In the genomic region with DNA sequence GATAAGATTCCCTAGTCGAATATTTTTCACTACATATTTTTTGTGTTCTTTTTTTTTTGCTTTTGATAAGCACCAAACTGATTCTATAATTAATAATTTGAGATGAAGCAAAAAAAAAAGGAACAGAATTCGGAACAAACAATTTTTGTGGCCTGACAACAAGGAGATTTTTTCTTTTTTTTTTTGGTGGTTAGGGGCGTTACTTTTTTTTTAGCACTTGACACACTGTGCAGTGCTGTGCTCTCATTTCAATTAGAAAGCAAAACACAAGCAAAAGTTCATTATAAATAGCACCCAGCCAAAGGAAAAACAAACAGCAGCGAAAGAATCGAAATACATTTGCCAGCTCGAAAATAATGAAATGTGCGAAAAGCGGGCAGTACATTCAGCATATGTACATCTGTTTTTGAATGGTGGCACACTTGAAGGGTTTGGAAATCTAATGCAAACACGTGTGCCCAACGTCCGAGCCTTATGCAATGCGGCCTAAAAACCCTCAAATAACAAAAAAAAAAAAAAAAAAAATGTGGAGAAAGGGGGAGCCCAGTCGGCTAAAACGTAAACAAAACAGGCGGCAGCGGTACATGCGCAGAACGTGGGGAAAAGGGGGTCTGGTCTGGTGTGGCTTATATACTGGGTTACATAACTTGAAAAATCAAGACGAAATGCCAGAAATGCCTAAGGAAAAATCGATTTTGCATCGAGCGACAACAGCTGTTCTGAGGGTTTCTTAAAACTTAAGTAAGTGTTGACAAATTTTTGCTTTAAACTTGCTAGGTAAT, we compare ENCODE assay signal across 4 fruit fly cellular contexts.
A peak's percentile ranks its signal among the peaks of the same experiment; 100 is the strongest.
TF ChIP-seq lines count a peak whose summit lies in the region.

No protein-coding gene starts in this region.

TF ChIP-seq in whole organism, embryonic, 481 proteins besides CTCF, POLR2A, EP300 and RAD21 (continued from another document and continues in another):
- TF ChIP-seq nmo (GFP tag; optimal IDR thresholded peaks at IDR 0.05; lab: Kevin White, UChicago) (peak; percentile 20), seq (GFP tag; IDR thresholded peaks at IDR 0.05; lab: Robert Waterston, UW) (peak; percentile 29; the same call in 1 of the 2 replicates), Aef1 (GFP tag; IDR thresholded peaks at IDR 0.05; lab: Robert Waterston, UW) (peak; percentile 50), Rx (GFP tag; IDR thresholded peaks at IDR 0.05; lab: Robert Waterston, UW) (peak; percentile 25; the same call in 1 of the 2 replicates), CG10209 (GFP tag; optimal IDR thresholded peaks at IDR 0.05; lab: Kevin White, UChicago) (peak; percentile 32), Bdp1 (GFP tag; optimal IDR thresholded peaks at IDR 0.05; lab: Kevin White, UChicago) (no peak), kay (GFP tag; optimal IDR thresholded peaks at IDR 0.05; lab: Kevin White, UChicago) (no peak), CG8944 (GFP tag; optimal IDR thresholded peaks at IDR 0.05; lab: Kevin White, UChicago) (peak; percentile 4), emc (GFP tag; optimal IDR thresholded peaks at IDR 0.05; lab: Kevin White, UChicago) (no peak), CG7786 (GFP tag; optimal IDR thresholded peaks at IDR 0.05; lab: Kevin White, UChicago) (peak; percentile 31), CG34422 (GFP tag; IDR thresholded peaks at IDR 0.05; lab: Robert Waterston, UW) (peak; percentile 27; the same call in 1 of the 3 replicates), twi (tag; optimal IDR thresholded peaks at IDR 0.05; lab: Kevin White, UChicago) (peak; percentile 31), dysf (GFP tag; IDR thresholded peaks at IDR 0.05; lab: Robert Waterston, UW) (peak; percentile 48; the same call in 1 of the 3 replicates), Gug (GFP tag; IDR thresholded peaks at IDR 0.05; lab: Robert Waterston, UW) (peak; percentile 49; the same call in 2 of the 4 replicates), CG11695 (GFP tag; IDR thresholded peaks at IDR 0.05; lab: Robert Waterston, UW) (peak; percentile 37; the same call in 1 of the 3 replicates), CG9215 (GFP tag; IDR thresholded peaks at IDR 0.05; lab: Robert Waterston, UW) (peak; percentile 38; the same call in 1 of the 2 replicates), CG16863 (GFP tag; optimal IDR thresholded peaks at IDR 0.05; lab: Kevin White, UChicago) (peak; percentile 40), CG2199 (GFP tag; IDR thresholded peaks at IDR 0.05; lab: Robert Waterston, UW) (0 out of 3 replicates have a peak, but pooled peaks have one; percentile 55), PHDP (tag; optimal IDR thresholded peaks at IDR 0.05; lab: Kevin White, UChicago) (peak; percentile 48), dpn (GFP tag; optimal IDR thresholded peaks at IDR 0.05; lab: Kevin White, UChicago) (peak; percentile 6 to 42), CG32532 (GFP tag; IDR thresholded peaks at IDR 0.05; lab: Robert Waterston, UW) (peak; percentile 76), Side (GFP tag; optimal IDR thresholded peaks at IDR 0.05; lab: Kevin White, UChicago) (peak; percentile 13), CG18476 (GFP tag; optimal IDR thresholded peaks at IDR 0.05; lab: Kevin White, UChicago) (peak; percentile 3), tin (GFP tag; optimal IDR thresholded peaks at IDR 0.05; lab: Kevin White, UChicago) (peak; percentile 11), C15 (GFP tag; IDR thresholded peaks at IDR 0.05; lab: Robert Waterston, UW) (no peak), Hr3 (GFP tag; optimal IDR thresholded peaks at IDR 0.05; lab: Kevin White, UChicago) (peak; percentile 26), CG18262 (tag; optimal IDR thresholded peaks at IDR 0.05; lab: Kevin White, UChicago) (peak; percentile 19), dmrt99B (tag; optimal IDR thresholded peaks at IDR 0.05; lab: Kevin White, UChicago) (peak; percentile 61), Drgx (GFP tag; IDR thresholded peaks at IDR 0.05; lab: Robert Waterston, UW) (peak; percentile 58)

TF ChIP-seq in whole organism, prepupa, 60 proteins besides CTCF, POLR2A, EP300 and RAD21 (continued from another document and continues in another):
- TF ChIP-seq CG11902 (GFP tag; optimal IDR thresholded peaks at IDR 0.05; lab: Kevin White, UChicago) (no peak), vri (GFP tag; optimal IDR thresholded peaks at IDR 0.05; lab: Kevin White, UChicago) (peak; percentile 55), Hr38 (GFP tag; optimal IDR thresholded peaks at IDR 0.05; lab: Kevin White, UChicago) (no peak), Lpt (GFP tag; optimal IDR thresholded peaks at IDR 0.05; lab: Kevin White, UChicago) (no peak), CG10631 (GFP tag; optimal IDR thresholded peaks at IDR 0.05; lab: Kevin White, UChicago) (no peak), Eip78C (GFP tag; lab: Kevin White, UChicago) (peak; percentile 78), Blimp-1 (GFP tag; optimal IDR thresholded peaks at IDR 0.05; lab: Kevin White, UChicago) (no peak), achi (GFP tag; optimal IDR thresholded peaks at IDR 0.05; lab: Kevin White, UChicago) (peak; percentile 17), cyc (GFP tag; optimal IDR thresholded peaks at IDR 0.05; lab: Kevin White, UChicago) (peak; percentile 8), pdm3 (GFP tag; optimal IDR thresholded peaks at IDR 0.05; lab: Kevin White, UChicago) (peak; percentile 16), fkh (GFP tag; optimal IDR thresholded peaks at IDR 0.05; lab: Kevin White, UChicago) (peak; percentile 29), CG34406 (GFP tag; optimal IDR thresholded peaks at IDR 0.05; lab: Kevin White, UChicago) (no peak), CG6792 (GFP tag; optimal IDR thresholded peaks at IDR 0.05; lab: Kevin White, UChicago) (no peak), Ets96B (tag; optimal IDR thresholded peaks at IDR 0.05; lab: Kevin White, UChicago) (no peak), Met (GFP tag; optimal IDR thresholded peaks at IDR 0.05; lab: Kevin White, UChicago) (peak; percentile 58), fd59A (GFP tag; optimal IDR thresholded peaks at IDR 0.05; lab: Kevin White, UChicago) (no peak), svp (GFP tag; lab: Kevin White, UChicago) (peak; percentile 28), CG7368 (GFP tag; optimal IDR thresholded peaks at IDR 0.05; lab: Kevin White, UChicago) (no peak), CG3032 (tag; optimal IDR thresholded peaks at IDR 0.05; lab: Kevin White, UChicago) (no peak), CG8632 (GFP tag; optimal IDR thresholded peaks at IDR 0.05; lab: Kevin White, UChicago) (no peak), CG10669 (GFP tag; optimal IDR thresholded peaks at IDR 0.05; lab: Kevin White, UChicago) (no peak), CG8319 (GFP tag; optimal IDR thresholded peaks at IDR 0.05; lab: Kevin White, UChicago) (no peak), Sox14 (GFP tag; optimal IDR thresholded peaks at IDR 0.05; lab: Kevin White, UChicago) (peak; percentile 28), Hr4 (GFP tag; optimal IDR thresholded peaks at IDR 0.05; lab: Kevin White, UChicago) (peak; percentile 53), dac (GFP tag; optimal IDR thresholded peaks at IDR 0.05; lab: Kevin White, UChicago) (no peak), acj6 (GFP tag; optimal IDR thresholded peaks at IDR 0.05; lab: Kevin White, UChicago) (no peak), ss (GFP tag; optimal IDR thresholded peaks at IDR 0.05; lab: Kevin White, UChicago) (no peak), CG6163 (GFP tag; IDR thresholded peaks at IDR 0.05; lab: Robert Waterston, UW) (peak; percentile 43; the same call in 2 of the 3 replicates), Sox15 (GFP tag; optimal IDR thresholded peaks at IDR 0.05; lab: Kevin White, UChicago) (no peak), Eip93F (GFP tag; optimal IDR thresholded peaks at IDR 0.05; lab: Kevin White, UChicago) (no peak), eg (GFP tag; IDR thresholded peaks at IDR 0.05; lab: Robert Waterston, UW) (peak; percentile 70), fd85E (GFP tag; optimal IDR thresholded peaks at IDR 0.05; lab: Kevin White, UChicago) (no peak), Eip75B (GFP tag; optimal IDR thresholded peaks at IDR 0.05; lab: Kevin White, UChicago) (peak; percentile 34)

TF ChIP-seq in whole organism, pupa, 21 proteins besides CTCF, POLR2A, EP300 and RAD21 (continued from another document):
- no peak for TF ChIP-seq Pif1B (GFP tag; optimal IDR thresholded peaks at IDR 0.05; lab: Kevin White, UChicago)

TF ChIP-seq in whole organism, wandering third instar larva, 38 proteins besides CTCF, POLR2A, EP300 and RAD21 (continued from another document):
- TF ChIP-seq dmrt93B (GFP tag; optimal IDR thresholded peaks at IDR 0.05; lab: Kevin White, UChicago), result no peak
